Worm (Caenorhabditis elegans) whole organism, L1 larva: Measurements from ENCODE around the gene srbc-14.

ENCODE experiments used
- Y116A8C.19 ChIP-seq: sonication (generic microtip); optimal IDR thresholded peaks from 2 replicates; lab custom pipeline; 2016; ENCODE audit warnings: missing compliant biosample characterization, missing genetic modification characterization, borderline replicate concordance
- aly-2 ChIP-seq: fragments of 150-350 bp; optimal IDR thresholded peaks from 2 replicates; lab custom pipeline; 2014; ENCODE audit warnings: missing biosample characterization, missing genetic modification characterization
- ama-1 ChIP-seq: fragments of 150-350 bp; optimal IDR thresholded peaks from 2 replicates; lab custom pipeline; 2014
- egl-27 ChIP-seq, 2 experiments: fragments of 150-350 bp in 1 of 2; sonication (generic microtip); optimal IDR thresholded peaks; 3 replicates each; lab custom pipeline; 2017 to 2018; ENCODE audit warnings: missing biosample characterization in 2 of 2, missing genetic modification characterization in 2 of 2, missing genetic modification reagents in 2 of 2
- elt-2 ChIP-seq: sonication (generic microtip); optimal IDR thresholded peaks from 2 replicates; lab custom pipeline; 2016; ENCODE audit warnings: missing genetic modification characterization, mild to moderate bottlenecking, inconsistent platforms, missing compliant biosample characterization, missing genetic modification reagents
- elt-3 ChIP-seq, 6 experiments: fragments of 150-350 bp in 1 of 6; sonication (generic microtip); optimal IDR thresholded peaks; 2 replicates each; lab custom pipeline; 2017 to 2018; ENCODE audit warnings: missing biosample characterization in 6 of 6, missing genetic modification characterization in 6 of 6, inconsistent platforms in 1 of 6
- fkh-4 ChIP-seq: sonication (generic microtip); optimal IDR thresholded peaks from 2 replicates; lab custom pipeline; 2016; ENCODE audit warnings: missing compliant biosample characterization, missing genetic modification characterization, borderline replicate concordance
- tbx-2 ChIP-seq: sonication (generic microtip); optimal IDR thresholded peaks from 2 replicates; lab custom pipeline; 2016; ENCODE audit warnings: missing genetic modification characterization, missing compliant biosample characterization
- unc-62 ChIP-seq: fragments of 150-350 bp; optimal IDR thresholded peaks from 2 replicates; lab custom pipeline; 2014; ENCODE audit warnings: missing biosample characterization, missing genetic modification reagents, missing genetic modification characterization
- ztf-11 ChIP-seq, 2 experiments: sonication (generic microtip); optimal IDR thresholded peaks; 2 replicates each; lab custom pipeline; 2016 to 2017; ENCODE audit warnings: missing genetic modification characterization in 2 of 2, missing biosample characterization in 1 of 2, missing compliant biosample characterization in 1 of 2

ce11 chrV:17061585-17061984, 9.9 kb downstream of the srbc-14 start, which contains the start of gene F28B1.9:
- TF ChIP-seq egl-27 (tag; optimal IDR thresholded peaks at IDR 0.05; lab: Kevin White, UChicago) (no peak), unc-62 (GFP tag; lab: Kevin White, UChicago) (no peak), elt-3 (tag; optimal IDR thresholded peaks at IDR 0.05; lab: Kevin White, UChicago) (no peak), aly-2 (tag; lab: Kevin White, UChicago) (no peak), elt-2 (tag; lab: Kevin White, UChicago) (no peak), Y116A8C.19 (no peak), ama-1 (lab: Kevin White, UChicago) (no peak), ztf-11 (tag; optimal IDR thresholded peaks at IDR 0.05; lab: Kevin White, UChicago) (no peak), tbx-2 (tag; lab: Kevin White, UChicago) (no peak), fkh-4 (tag; lab: Kevin White, UChicago) (no peak)
